Worm (Caenorhabditis elegans) whole organism, L3 larva: ENCODE measurements around the gene R05H5.4.

Source experiments
- ZK546.5 ChIP-seq: sonication (generic microtip); optimal IDR thresholded peaks from 2 replicates; lab custom pipeline; 2017; ENCODE audit warnings: missing biosample characterization, missing genetic modification characterization
- fos-1 ChIP-seq: fragments of 150-350 bp; optimal IDR thresholded peaks from 2 replicates; lab custom pipeline; 2014; ENCODE audit warnings: missing biosample characterization, missing genetic modification characterization
- lin-15B ChIP-seq: fragments of 150-350 bp; optimal IDR thresholded peaks from 2 replicates; lab custom pipeline; 2014; ENCODE audit warnings: missing biosample characterization, missing genetic modification characterization
- nhr-23 ChIP-seq: fragments of 150-350 bp; optimal IDR thresholded peaks from 2 replicates; lab custom pipeline; 2014; ENCODE audit warnings: missing biosample characterization, missing genetic modification reagents, missing genetic modification characterization
- nhr-237 ChIP-seq: fragments of 150-350 bp; optimal IDR thresholded peaks from 2 replicates; lab custom pipeline; 2014; ENCODE audit warnings: missing biosample characterization, missing genetic modification characterization
- nhr-28 ChIP-seq: fragments of 150-350 bp; optimal IDR thresholded peaks from 2 replicates; lab custom pipeline; 2014; ENCODE audit warnings: missing biosample characterization, missing genetic modification characterization
- nhr-76 ChIP-seq: fragments of 150-350 bp; sonication (generic microtip); optimal IDR thresholded peaks from 5 replicates; lab custom pipeline; 2014; ENCODE audit warnings: missing biosample characterization, missing genetic modification characterization
- nhr-77 ChIP-seq: fragments of 150-350 bp; optimal IDR thresholded peaks from 2 replicates; lab custom pipeline; 2014; ENCODE audit warnings: missing biosample characterization, missing genetic modification characterization
- pha-4 ChIP-seq: fragments of 150-350 bp; optimal IDR thresholded peaks from 2 replicates; lab custom pipeline; 2014; ENCODE audit warnings: missing biosample characterization, missing genetic modification reagents, missing genetic modification characterization
- pqm-1 ChIP-seq: fragments of 150-350 bp; optimal IDR thresholded peaks from 2 replicates; lab custom pipeline; 2017; ENCODE audit warnings: missing biosample characterization, missing genetic modification characterization, inconsistent platforms
- sea-2 ChIP-seq: fragments of 150-350 bp; sonication (generic microtip); optimal IDR thresholded peaks from 4 replicates; lab custom pipeline; 2014; ENCODE audit warnings: missing biosample characterization, missing genetic modification reagents, missing genetic modification characterization
- snpc-4 ChIP-seq: fragments of 150-350 bp; optimal IDR thresholded peaks from 2 replicates; lab custom pipeline; 2014; ENCODE audit warnings: missing biosample characterization, missing genetic modification characterization
- unc-62 ChIP-seq: fragments of 150-350 bp; sonication (generic microtip); optimal IDR thresholded peaks from 4 replicates; lab custom pipeline; 2014; ENCODE audit warnings: missing biosample characterization, missing genetic modification reagents, missing genetic modification characterization
- ztf-11 ChIP-seq: fragments of 150-350 bp; optimal IDR thresholded peaks from 2 replicates; lab custom pipeline; 2014; ENCODE audit warnings: missing biosample characterization, missing genetic modification characterization

DNA sequence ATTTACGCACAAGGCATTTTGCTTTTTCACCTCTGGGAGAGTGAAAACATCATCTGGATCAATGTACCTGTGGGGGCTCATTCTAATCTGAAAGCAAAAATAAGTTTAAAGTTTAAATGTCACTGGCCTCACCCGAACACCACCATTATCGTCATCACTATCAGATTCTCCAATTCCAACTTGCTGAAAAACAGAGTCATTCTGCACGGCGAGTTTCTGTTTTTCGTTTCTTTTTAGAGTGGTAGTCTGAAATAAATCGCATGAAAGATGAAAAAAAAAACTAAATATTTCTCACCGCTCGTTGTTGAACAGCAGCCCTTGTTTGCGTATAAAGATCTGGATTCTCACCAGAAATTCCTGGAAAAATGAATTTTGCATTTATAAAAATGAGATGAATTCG, 47.3 kb upstream of the R05H5.4 start:
- no peak for TF ChIP-seq ZK546.5 (tag; lab: Kevin White, UChicago)
- no peak for TF ChIP-seq ztf-11 (tag; lab: Kevin White, UChicago)
- no peak for TF ChIP-seq nhr-237 (tag; lab: Kevin White, UChicago)
- no peak for TF ChIP-seq sea-2 (GFP tag; lab: Kevin White, UChicago)
- no peak for TF ChIP-seq nhr-23
- no peak for TF ChIP-seq pha-4 (tag; lab: Kevin White, UChicago)
- no peak for TF ChIP-seq nhr-28 (tag; lab: Kevin White, UChicago)
- TF ChIP-seq nhr-76: no peak
- TF ChIP-seq lin-15B (tag; lab: Kevin White, UChicago): no peak
- TF ChIP-seq pqm-1: no peak
- no peak for TF ChIP-seq nhr-77
- no peak for TF ChIP-seq unc-62 (GFP tag; lab: Kevin White, UChicago)
- TF ChIP-seq fos-1 (tag; lab: Kevin White, UChicago): no peak
- no peak for TF ChIP-seq snpc-4 (tag; lab: Kevin White, UChicago)
